Fruit fly (Drosophila melanogaster): ENCODE measurements around the gene vanin-like.
A peak's percentile ranks its signal among the peaks of the same experiment; 100 is the strongest.

The vanin-like gene

dm6 chrX:6179428-6179827 is 22.9 kb downstream of the vanin-like start (continued):
- TF ChIP-seq CG3838 (GFP tag; optimal IDR thresholded peaks at IDR 0.05): no peak
- no peak for TF ChIP-seq CG16863 (GFP tag; optimal IDR thresholded peaks at IDR 0.05)
- TF ChIP-seq her (GFP tag; optimal IDR thresholded peaks at IDR 0.05): no peak
- TF ChIP-seq CG9215 (GFP tag; IDR thresholded peaks at IDR 0.05): no peak
- no peak for TF ChIP-seq Doc2 (GFP tag; IDR thresholded peaks at IDR 0.05)
- TF ChIP-seq CG1233 (GFP tag; optimal IDR thresholded peaks at IDR 0.05): no peak
- no peak for TF ChIP-seq Sry-β (GFP tag; optimal IDR thresholded peaks at IDR 0.05)
- TF ChIP-seq CG4854 (GFP tag; optimal IDR thresholded peaks at IDR 0.05): no peak
- 0 out of 3 replicates have a peak, but pooled peaks have one; percentile 37 for TF ChIP-seq CG3726 (GFP tag; IDR thresholded peaks at IDR 0.05)
- TF ChIP-seq shn (GFP tag; optimal IDR thresholded peaks at IDR 0.05): no peak
- TF ChIP-seq CG2120 (GFP tag; optimal IDR thresholded peaks at IDR 0.05): peak; percentile 52
- TF ChIP-seq CG2199 (GFP tag; IDR thresholded peaks at IDR 0.05): no peak
- peak; percentile 49 for TF ChIP-seq bab2 (GFP tag; optimal IDR thresholded peaks at IDR 0.05)
- TF ChIP-seq Scr (GFP tag; IDR thresholded peaks at IDR 0.05; ENCODE audit: partially characterized antibody): no peak
- TF ChIP-seq cwo (GFP tag; optimal IDR thresholded peaks at IDR 0.05): no peak
- no peak for TF ChIP-seq pfk (GFP tag; optimal IDR thresholded peaks at IDR 0.05)
- TF ChIP-seq da (GFP tag; optimal IDR thresholded peaks at IDR 0.05): no peak
- no peak for TF ChIP-seq nerfin-1 (tag; optimal IDR thresholded peaks at IDR 0.05)
- no peak for TF ChIP-seq CTCF (GFP tag; optimal IDR thresholded peaks at IDR 0.05)
- TF ChIP-seq mirr (GFP tag; optimal IDR thresholded peaks at IDR 0.05): no peak
- TF ChIP-seq CG12071 (GFP tag; optimal IDR thresholded peaks at IDR 0.05): peak; percentile 28
- TF ChIP-seq Pdp1 (GFP tag; optimal IDR thresholded peaks at IDR 0.05): peak in 1 of 2 experiments; percentile 32
- TF ChIP-seq CG12155 (GFP tag; optimal IDR thresholded peaks at IDR 0.05): peak; percentile 6
- TF ChIP-seq eyg (GFP tag; optimal IDR thresholded peaks at IDR 0.05): no peak
- TF ChIP-seq CG9437 (GFP tag; optimal IDR thresholded peaks at IDR 0.05): no peak
- no peak for TF ChIP-seq CG12942 (GFP tag; optimal IDR thresholded peaks at IDR 0.05)
- TF ChIP-seq cad (GFP tag; optimal IDR thresholded peaks at IDR 0.05): no peak
- no peak for TF ChIP-seq D19B (GFP tag; optimal IDR thresholded peaks at IDR 0.05)
- no peak for TF ChIP-seq pb (GFP tag; optimal IDR thresholded peaks at IDR 0.05)
- TF ChIP-seq Blimp-1 (GFP tag; optimal IDR thresholded peaks at IDR 0.05): peak; percentile 36
- TF ChIP-seq CG12236 (GFP tag; optimal IDR thresholded peaks at IDR 0.05): no peak
- TF ChIP-seq CG10209 (GFP tag; optimal IDR thresholded peaks at IDR 0.05): peak; percentile 12
- TF ChIP-seq CG4360 (GFP tag; IDR thresholded peaks at IDR 0.05): no peak
- TF ChIP-seq schlank (tag; optimal IDR thresholded peaks at IDR 0.05): no peak
- no peak for TF ChIP-seq mld (GFP tag; IDR thresholded peaks at IDR 0.05; ENCODE audit: partially characterized antibody)
- no peak for TF ChIP-seq tap (tag; optimal IDR thresholded peaks at IDR 0.05)
- TF ChIP-seq CG17568 (GFP tag; optimal IDR thresholded peaks at IDR 0.05): no peak
- no peak for TF ChIP-seq CG5180 (GFP tag; optimal IDR thresholded peaks at IDR 0.05)
- no peak for TF ChIP-seq Nf-YB (GFP tag; optimal IDR thresholded peaks at IDR 0.05)
- no peak for TF ChIP-seq hth (optimal IDR thresholded peaks at IDR 0.05)
- TF ChIP-seq CG8765 (GFP tag; IDR thresholded peaks at IDR 0.05): no peak
- peak; percentile 29 for TF ChIP-seq HLH54F (GFP tag; optimal IDR thresholded peaks at IDR 0.05)
- TF ChIP-seq CG34376 (GFP tag; optimal IDR thresholded peaks at IDR 0.05): peak; percentile 11
- TF ChIP-seq Oaz (GFP tag; IDR thresholded peaks at IDR 0.05): no peak
- no peak for TF ChIP-seq Atf3 (GFP tag; optimal IDR thresholded peaks at IDR 0.05)
- TF ChIP-seq YL-1 (GFP tag; optimal IDR thresholded peaks at IDR 0.05): no peak
- TF ChIP-seq chn (GFP tag; optimal IDR thresholded peaks at IDR 0.05): no peak
- peak; percentile 63 for TF ChIP-seq row (GFP tag; IDR thresholded peaks at IDR 0.05)
- TF ChIP-seq Drgx (GFP tag; IDR thresholded peaks at IDR 0.05): peak; percentile 57
- no peak for TF ChIP-seq gce (GFP tag; IDR thresholded peaks at IDR 0.05)
- TF ChIP-seq D (optimal IDR thresholded peaks at IDR 0.05): no peak
- no peak for TF ChIP-seq D (GFP tag; optimal IDR thresholded peaks at IDR 0.05)
- no peak for TF ChIP-seq CoRest (tag; optimal IDR thresholded peaks at IDR 0.05)
